Fruit fly (Drosophila melanogaster): ENCODE results near the gene CG43841.
A peak's percentile ranks its signal among the peaks of the same experiment; 100 is the strongest.

The CG43841 gene

dm6 chrX:18404632-18405238 lies 34.7 kb upstream of the CG43841 start (continued):
- TF ChIP-seq kay (GFP tag; optimal IDR thresholded peaks at IDR 0.05) (no peak), h (optimal IDR thresholded peaks at IDR 0.05) (no peak), CG2120 (GFP tag; optimal IDR thresholded peaks at IDR 0.05) (peak; percentile 74), pb (GFP tag; optimal IDR thresholded peaks at IDR 0.05) (peak; percentile 4), Sox102F (GFP tag; optimal IDR thresholded peaks at IDR 0.05) (peak; percentile 26), bcd (GFP tag; optimal IDR thresholded peaks at IDR 0.05) (no peak), danr (GFP tag; IDR thresholded peaks at IDR 0.05) (no peak), sug (tag; optimal IDR thresholded peaks at IDR 0.05) (no peak), fru (optimal IDR thresholded peaks at IDR 0.05) (no peak), Eip74EF (GFP tag; optimal IDR thresholded peaks at IDR 0.05) (no peak), CG8924 (tag; optimal IDR thresholded peaks at IDR 0.05) (no peak), Tbp (GFP tag; optimal IDR thresholded peaks at IDR 0.05) (no peak), CG4820 (GFP tag; optimal IDR thresholded peaks at IDR 0.05) (no peak), seq (GFP tag; IDR thresholded peaks at IDR 0.05) (peak; percentile 18; the same call in 1 of the 2 replicates), aop (GFP tag; IDR thresholded peaks at IDR 0.05) (no peak), lmd (GFP tag; IDR thresholded peaks at IDR 0.05) (peak; percentile 36; the same call in 1 of the 2 replicates), dan (GFP tag; IDR thresholded peaks at IDR 0.05) (no peak), CG1529 (GFP tag; optimal IDR thresholded peaks at IDR 0.05) (no peak), pita (GFP tag; optimal IDR thresholded peaks at IDR 0.05) (no peak), CG18476 (GFP tag; optimal IDR thresholded peaks at IDR 0.05) (peak; percentile 4), CG2712 (tag; optimal IDR thresholded peaks at IDR 0.05) (peak; percentile 17), CG4404 (GFP tag; IDR thresholded peaks at IDR 0.05) (no peak), Lhr (GFP tag; optimal IDR thresholded peaks at IDR 0.05) (peak; percentile 2), CG7839 (tag; optimal IDR thresholded peaks at IDR 0.05) (peak; percentile 54)

dm6 chrX:18405567-18406059 lies 33.9 kb upstream of the CG43841 start:
- TF ChIP-seq NFAT (GFP tag; IDR thresholded peaks at IDR 0.05) (peak; percentile 81), Fer3 (tag; optimal IDR thresholded peaks at IDR 0.05) (peak; percentile 10), Aef1 (GFP tag; IDR thresholded peaks at IDR 0.05) (peak; percentile 42; the same call in 1 of the 3 replicates), CG1603 (tag; optimal IDR thresholded peaks at IDR 0.05) (peak; percentile 56), fru (optimal IDR thresholded peaks at IDR 0.05) (no peak), Nf-YB (GFP tag; optimal IDR thresholded peaks at IDR 0.05) (peak; percentile 40), Camta (GFP tag; optimal IDR thresholded peaks at IDR 0.05) (peak; percentile 47), CG10462 (GFP tag; optimal IDR thresholded peaks at IDR 0.05) (peak; percentile 52), tx (GFP tag; optimal IDR thresholded peaks at IDR 0.05) (peak; percentile 39), CG43689 (GFP tag; IDR thresholded peaks at IDR 0.05) (peak; percentile 40; the same call in 1 of the 2 replicates), CG8944 (GFP tag; optimal IDR thresholded peaks at IDR 0.05) (peak; percentile 28), Dad (GFP tag; optimal IDR thresholded peaks at IDR 0.05) (peak; percentile 11), h (optimal IDR thresholded peaks at IDR 0.05) (no peak), slou (GFP tag; optimal IDR thresholded peaks at IDR 0.05) (peak; percentile 14), CG13424 (tag; optimal IDR thresholded peaks at IDR 0.05) (peak; percentile 76), trh (GFP tag; optimal IDR thresholded peaks at IDR 0.05) (peak; percentile 42), CG16815 (GFP tag; optimal IDR thresholded peaks at IDR 0.05) (peak; percentile 49), eve (GFP tag; optimal IDR thresholded peaks at IDR 0.05) (peak in 1 of 2 experiments; percentile 84), Bteb2 (GFP tag; optimal IDR thresholded peaks at IDR 0.05) (peak; percentile 46), CG18262 (tag; optimal IDR thresholded peaks at IDR 0.05) (peak; percentile 81), CG11560 (tag; IDR thresholded peaks at IDR 0.05) (peak; percentile 53; the same call in 1 of the 3 replicates), sens (GFP tag) (peak; percentile 94), CG8924 (tag; optimal IDR thresholded peaks at IDR 0.05) (peak; percentile 63), yki (optimal IDR thresholded peaks at IDR 0.05) (no peak), CG10654 (GFP tag; optimal IDR thresholded peaks at IDR 0.05) (peak; percentile 48), Dbx (GFP tag; IDR thresholded peaks at IDR 0.05) (peak; percentile 73), HLH54F (GFP tag; optimal IDR thresholded peaks at IDR 0.05) (peak; percentile 19), slp2 (GFP tag; optimal IDR thresholded peaks at IDR 0.05) (no peak), CG7839 (tag; optimal IDR thresholded peaks at IDR 0.05) (peak; percentile 83), CG42726 (GFP tag; IDR thresholded peaks at IDR 0.05; ENCODE audit: partially characterized antibody) (no peak), gro (GFP tag; optimal IDR thresholded peaks at IDR 0.05) (peak; percentile 35)

All from whole organism, embryonic.